Worm (Caenorhabditis elegans) whole organism, young adult: ENCODE measurements around the gene C10G8.2.

Experiments used
- F23B12.7 ChIP-seq: sonication (generic microtip); optimal IDR thresholded peaks from 2 replicates; lab custom pipeline; 2017; ENCODE audit warnings: missing genetic modification characterization, mild to moderate bottlenecking, missing compliant biosample characterization, antibody characterized with exemption, moderate library complexity; ENCODE audit not compliant: insufficient read depth
- F39B2.1 ChIP-seq: fragments of 200-800 bp; sonication (Bioruptor generic); IDR thresholded peaks from 2 replicates; pipeline ENCODE4 v1.3.6; 2022; ENCODE audit warnings: missing genetic modification reagents, missing genetic modification characterization, missing compliant biosample characterization
- F57A8.1 ChIP-seq: fragments of 200-800 bp; sonication (Bioruptor generic); optimal IDR thresholded peaks from 2 replicates; lab custom pipeline; 2018; ENCODE audit warnings: mild to moderate bottlenecking, missing genetic modification characterization, moderate library complexity, missing compliant biosample characterization
- hrde-1 ChIP-seq: sonication (generic microtip); optimal IDR thresholded peaks from 2 replicates; lab custom pipeline; 2016; ENCODE audit warnings: missing genetic modification characterization, mild to moderate bottlenecking, missing compliant biosample characterization, moderate library complexity, missing genotype, missing genetic modification reagents, borderline replicate concordance
- nfya-1 ChIP-seq: sonication (generic microtip); optimal IDR thresholded peaks from 2 replicates; lab custom pipeline; 2017; ENCODE audit warnings: antibody characterized with exemption, missing compliant biosample characterization, missing genetic modification characterization, borderline replicate concordance; ENCODE audit not compliant: insufficient read depth
- ztf-6 ChIP-seq: fragments of 200-800 bp; sonication (Bioruptor generic); IDR thresholded peaks from 2 replicates; pipeline ENCODE4 v1.3.6; 2022; ENCODE audit warnings: missing genetic modification reagents, missing genetic modification characterization, missing compliant biosample characterization

- no peak for TF ChIP-seq F39B2.1 (GFP tag; lab: Robert Waterston, UW)
- TF ChIP-seq ztf-6 = no peak
- no peak for TF ChIP-seq F23B12.7 (tag; lab: Kevin White, UChicago)
- no peak for TF ChIP-seq nfya-1 (tag; lab: Kevin White, UChicago)
- no peak for TF ChIP-seq F57A8.1 (GFP tag; lab: Kevin White, UChicago)
- no peak for TF ChIP-seq hrde-1
These were observed 2.6 kb upstream of the C10G8.2 start, which contains the start of gene C10G8.4 for ce11 chrV:5311635-5312034.
